Worm (Caenorhabditis elegans) whole organism, L3 larva: ENCODE measurements around the gene adt-1.

ENCODE experiments used
- elt-1 ChIP-seq: fragments of 150-350 bp; optimal IDR thresholded peaks from 2 replicates; lab custom pipeline; 2014; ENCODE audit warnings: missing biosample characterization, missing genetic modification characterization
- elt-3 ChIP-seq, 3 experiments: fragments of 150-350 bp in 1 of 3; sonication (generic microtip) in 2 of 3; optimal IDR thresholded peaks; 2 replicates in 2 of 3; 4 replicates in 1 of 3; lab custom pipeline; 2014 to 2017; ENCODE audit warnings: missing biosample characterization in 3 of 3, missing genetic modification characterization in 3 of 3
- fos-1 ChIP-seq: fragments of 150-350 bp; optimal IDR thresholded peaks from 2 replicates; lab custom pipeline; 2014; ENCODE audit warnings: missing biosample characterization, missing genetic modification characterization
- jun-1 ChIP-seq: fragments of 150-350 bp; optimal IDR thresholded peaks from 2 replicates; lab custom pipeline; 2014; ENCODE audit warnings: missing biosample characterization, missing genetic modification reagents, missing genetic modification characterization
- lin-39 ChIP-seq: fragments of 150-350 bp; optimal IDR thresholded peaks from 2 replicates; lab custom pipeline; 2018; ENCODE audit warnings: missing biosample characterization, missing genetic modification reagents, missing genetic modification characterization
- mdl-1 ChIP-seq: fragments of 150-350 bp; optimal IDR thresholded peaks from 2 replicates; lab custom pipeline; 2014; ENCODE audit warnings: missing biosample characterization, missing genetic modification characterization
- nhr-12 ChIP-seq: fragments of 150-350 bp; optimal IDR thresholded peaks from 2 replicates; lab custom pipeline; 2014; ENCODE audit warnings: missing biosample characterization, missing genetic modification characterization
- pha-4 ChIP-seq: fragments of 150-350 bp; optimal IDR thresholded peaks from 2 replicates; lab custom pipeline; 2014; ENCODE audit warnings: missing biosample characterization, missing genetic modification reagents, missing genetic modification characterization
- unc-62 ChIP-seq: fragments of 150-350 bp; sonication (generic microtip); optimal IDR thresholded peaks from 4 replicates; lab custom pipeline; 2014; ENCODE audit warnings: missing biosample characterization, missing genetic modification reagents, missing genetic modification characterization
- ztf-11 ChIP-seq: fragments of 150-350 bp; optimal IDR thresholded peaks from 2 replicates; lab custom pipeline; 2014; ENCODE audit warnings: missing biosample characterization, missing genetic modification characterization

ce11 chrX:12642952-12643351 is 35.7 kb upstream of the adt-1 start:
- TF ChIP-seq elt-3 (tag; optimal IDR thresholded peaks at IDR 0.05; lab: Kevin White, UChicago) (no peak), pha-4 (tag; lab: Kevin White, UChicago) (peak; percentile 97), jun-1 (tag; lab: Kevin White, UChicago) (no peak), fos-1 (tag; lab: Kevin White, UChicago) (no peak), unc-62 (no peak), nhr-12 (tag; lab: Kevin White, UChicago) (no peak), lin-39 (tag; lab: Kevin White, UChicago) (no peak), mdl-1 (tag; lab: Kevin White, UChicago) (no peak), ztf-11 (tag; lab: Kevin White, UChicago) (no peak), elt-1 (tag; lab: Kevin White, UChicago) (no peak)
